Fruit fly (Drosophila melanogaster) whole organism, embryonic: ENCODE measurements around the gene CG46317.

ENCODE experiments used
- Asciz ChIP-seq: fragments of 200-800 bp; sonication (Bioruptor generic); optimal IDR thresholded peaks from 2 replicates; lab custom pipeline; 2017; ENCODE audit warnings: missing biosample characterization, mild to moderate bottlenecking, missing genetic modification characterization, missing genetic modification reagents
- Atf3 ChIP-seq: fragments of 200-800 bp; sonication (Bioruptor generic); optimal IDR thresholded peaks from 3 replicates; lab custom pipeline; 2016; ENCODE audit warnings: missing biosample characterization, missing genetic modification characterization
- Awh ChIP-seq: fragments of 200-800 bp; sonication (Bioruptor generic); IDR thresholded peaks from 2 replicates; pipeline ENCODE4, ENCODE4 v1.3.6; 2022; ENCODE audit warnings: missing biosample characterization, missing genetic modification characterization
- CG10209 ChIP-seq: fragments of 200-800 bp; sonication (Bioruptor generic); optimal IDR thresholded peaks from 3 replicates; lab custom pipeline; 2017; ENCODE audit warnings: missing biosample characterization, mild to moderate bottlenecking, missing genetic modification characterization, missing genetic modification reagents
- CG10654 ChIP-seq: fragments of 200-800 bp; sonication (Bioruptor generic); optimal IDR thresholded peaks from 2 replicates; lab custom pipeline; 2016; ENCODE audit warnings: missing biosample characterization, missing genetic modification characterization
- CG10959 ChIP-seq: fragments of 200-800 bp; sonication (Bioruptor generic); IDR thresholded peaks from 2 replicates; pipeline ENCODE4 v1.3.6; 2022; ENCODE audit warnings: missing biosample characterization, missing genetic modification characterization
- CG12071 ChIP-seq: fragments of 200-800 bp; sonication (Bioruptor generic); optimal IDR thresholded peaks from 3 replicates; lab custom pipeline; 2018; ENCODE audit warnings: missing biosample characterization, mild to moderate bottlenecking, missing genetic modification characterization
- CG15011 ChIP-seq: fragments of 200-800 bp; sonication (Bioruptor generic); optimal IDR thresholded peaks from 3 replicates; lab custom pipeline; 2018; ENCODE audit warnings: missing biosample characterization, mild to moderate bottlenecking, missing genetic modification characterization
- CG1602 ChIP-seq: fragments of 200-800 bp; sonication (Bioruptor generic); optimal IDR thresholded peaks from 3 replicates; lab custom pipeline; 2016; ENCODE audit warnings: missing biosample characterization, missing genetic modification characterization
- CG16863 ChIP-seq: fragments of 200-800 bp; sonication (Bioruptor generic); optimal IDR thresholded peaks from 3 replicates; lab custom pipeline; 2016; ENCODE audit warnings: missing biosample characterization, missing genetic modification characterization
- CG1832 ChIP-seq: fragments of 200-800 bp; sonication (Bioruptor generic); optimal IDR thresholded peaks from 2 replicates; lab custom pipeline; 2017; ENCODE audit warnings: missing biosample characterization, mild to moderate bottlenecking, missing genetic modification characterization, inconsistent platforms
- CG2129 ChIP-seq: fragments of 200-800 bp; sonication (Bioruptor generic); IDR thresholded peaks from 2 replicates; pipeline ENCODE4 v1.3.6; 2022; ENCODE audit warnings: missing biosample characterization, missing genetic modification characterization; ENCODE audit not compliant: partially characterized antibody
- CG30431 ChIP-seq: fragments of 200-800 bp; sonication (Bioruptor generic); optimal IDR thresholded peaks from 2 replicates; lab custom pipeline; 2017; ENCODE audit warnings: missing biosample characterization, missing genetic modification characterization
- CG31388 ChIP-seq: fragments of 200-800 bp; sonication (Bioruptor generic); optimal IDR thresholded peaks from 2 replicates; lab custom pipeline; 2016; ENCODE audit warnings: missing biosample characterization, missing genetic modification characterization
- CG34376 ChIP-seq: fragments of 200-800 bp; sonication (Bioruptor generic); optimal IDR thresholded peaks from 2 replicates; lab custom pipeline; 2018; ENCODE audit warnings: missing biosample characterization, mild to moderate bottlenecking, missing genetic modification characterization
- CG4854 ChIP-seq: fragments of 200-800 bp; sonication (Bioruptor generic); optimal IDR thresholded peaks from 2 replicates; lab custom pipeline; 2016; ENCODE audit warnings: missing biosample characterization, missing genetic modification characterization, inconsistent platforms
- CG6765 ChIP-seq: fragments of 200-800 bp; sonication (Bioruptor generic); optimal IDR thresholded peaks from 3 replicates; lab custom pipeline; 2017; ENCODE audit warnings: missing biosample characterization, mild to moderate bottlenecking, missing genetic modification characterization
- CG7745 ChIP-seq: fragments of 200-800 bp; sonication (Bioruptor generic); optimal IDR thresholded peaks from 2 replicates; lab custom pipeline; 2018; ENCODE audit warnings: missing biosample characterization, mild to moderate bottlenecking, missing genetic modification characterization, moderate library complexity
- CG8478 ChIP-seq: fragments of >200 bp; optimal IDR thresholded peaks from 2 replicates; lab custom pipeline; 2018
- D ChIP-seq, 2 experiments: fragments of 200-800 bp in 1 of 2; fragments of >200 bp in 1 of 2; sonication (Bioruptor generic) in 1 of 2; optimal IDR thresholded peaks; 2 replicates in 1 of 2; 3 replicates in 1 of 2; lab custom pipeline; 2017; ENCODE audit warnings: mild to moderate bottlenecking in 1 of 2, missing biosample characterization in 1 of 2, missing genetic modification characterization in 1 of 2, missing genetic modification reagents in 1 of 2
- Dll ChIP-seq: fragments of 200-800 bp; sonication (Bioruptor generic); IDR thresholded peaks from 4 replicates; pipeline ENCODE4 v1.3.6; 2022; ENCODE audit warnings: missing biosample characterization, missing genetic modification characterization; ENCODE audit not compliant: partially characterized antibody
- Hmx ChIP-seq: fragments of 200-800 bp; sonication (Bioruptor generic); optimal IDR thresholded peaks from 2 replicates; lab custom pipeline; 2016; ENCODE audit warnings: missing biosample characterization, missing genetic modification characterization
- Hr39 ChIP-seq: fragments of >200 bp; optimal IDR thresholded peaks from 2 replicates; lab custom pipeline; 2017
- Hr51 ChIP-seq, 2 experiments: fragments of 200-800 bp; sonication (Bioruptor generic); optimal IDR thresholded peaks; 2 replicates in 1 of 2; 3 replicates in 1 of 2; lab custom pipeline; 2016 to 2018; ENCODE audit warnings: missing biosample characterization in 2 of 2, missing genetic modification characterization in 2 of 2, mild to moderate bottlenecking in 1 of 2, moderate library complexity in 1 of 2
- NC2α ChIP-seq: fragments of 200-800 bp; sonication (Bioruptor generic); optimal IDR thresholded peaks from 2 replicates; lab custom pipeline; 2016; ENCODE audit warnings: missing biosample characterization, missing genetic modification characterization
- Ravus ChIP-seq: fragments of 200-800 bp; sonication (Bioruptor generic); IDR thresholded peaks from 2 replicates; pipeline ENCODE4 v1.3.6; 2022; ENCODE audit warnings: missing biosample characterization, missing genetic modification characterization
- Rx ChIP-seq: fragments of 200-800 bp; sonication (Bioruptor generic); IDR thresholded peaks from 2 replicates; pipeline ENCODE4 v1.3.6; 2022; ENCODE audit warnings: missing biosample characterization, missing genetic modification characterization
- Sox102F ChIP-seq: fragments of 200-800 bp; sonication (Bioruptor generic); optimal IDR thresholded peaks from 2 replicates; lab custom pipeline; 2018; ENCODE audit warnings: missing biosample characterization, mild to moderate bottlenecking, missing genetic modification characterization, moderate library complexity
- Sry-δ ChIP-seq: fragments of 200-800 bp; sonication (Bioruptor generic); optimal IDR thresholded peaks from 2 replicates; lab custom pipeline; 2016; ENCODE audit warnings: missing biosample characterization, missing genetic modification characterization
- ac ChIP-seq: fragments of 200-800 bp; sonication (Bioruptor generic); optimal IDR thresholded peaks from 3 replicates; lab custom pipeline; 2017; ENCODE audit warnings: missing biosample characterization, mild to moderate bottlenecking, missing genetic modification characterization
- ash1 ChIP-seq: fragments of 200-800 bp; sonication (Bioruptor generic); optimal IDR thresholded peaks from 2 replicates; lab custom pipeline; 2018; ENCODE audit warnings: missing biosample characterization, mild to moderate bottlenecking, missing genetic modification characterization
- bsh ChIP-seq, 2 experiments: fragments of 200-800 bp; sonication (Bioruptor generic); optimal IDR thresholded peaks; 2 replicates each; lab custom pipeline; 2017 to 2018; ENCODE audit warnings: mild to moderate bottlenecking in 2 of 2, missing biosample characterization in 2 of 2, missing genetic modification characterization in 2 of 2, moderate library complexity in 1 of 2
- cas ChIP-seq: fragments of 200-800 bp; sonication (Bioruptor generic); IDR thresholded peaks from 2 replicates; pipeline ENCODE4 v1.3.6; 2022; ENCODE audit warnings: missing biosample characterization, missing genetic modification characterization
- cg ChIP-seq: fragments of 200-800 bp; sonication (Bioruptor generic); optimal IDR thresholded peaks from 3 replicates; lab custom pipeline; 2019; ENCODE audit warnings: missing biosample characterization, mild to moderate bottlenecking, missing genetic modification characterization, moderate library complexity
- crp ChIP-seq, 2 experiments: fragments of 200-800 bp; sonication (Bioruptor generic); optimal IDR thresholded peaks; 2 replicates in 1 of 2; 3 replicates in 1 of 2; lab custom pipeline; 2017; ENCODE audit warnings: missing biosample characterization in 2 of 2, missing genetic modification characterization in 2 of 2, mild to moderate bottlenecking in 1 of 2, moderate library complexity in 1 of 2
- eve ChIP-seq, 2 experiments: fragments of >200 bp; optimal IDR thresholded peaks; 2 replicates each; lab custom pipeline; 2017; ENCODE audit warnings: missing biosample characterization in 2 of 2, missing genetic modification characterization in 2 of 2
- grau ChIP-seq: fragments of 200-800 bp; optimal IDR thresholded peaks from 3 replicates; lab custom pipeline; 2019; ENCODE audit warnings: missing biosample characterization, mild to moderate bottlenecking, missing genetic modification characterization, moderate library complexity
- hkb ChIP-seq, 2 experiments: fragments of 200-800 bp in 1 of 2; fragments of >200 bp in 1 of 2; sonication (Bioruptor generic) in 1 of 2; IDR thresholded peaks in 1 of 2; optimal IDR thresholded peaks in 1 of 2; 2 replicates each; pipeline versions ENCODE4 v1.3.6 to Lab custom; 2017 to 2022; ENCODE audit warnings: missing biosample characterization in 1 of 2, missing genetic modification characterization in 1 of 2
- kni ChIP-seq: fragments of 200-800 bp; sonication (Bioruptor generic); optimal IDR thresholded peaks from 3 replicates; lab custom pipeline; 2017; ENCODE audit warnings: mild to moderate bottlenecking, missing biosample characterization, missing genetic modification reagents, missing genetic modification characterization
- lola ChIP-seq, 3 experiments: fragments of >200 bp in 2 of 3; fragments of 200-800 bp in 1 of 3; sonication (Bioruptor generic) in 1 of 3; optimal IDR thresholded peaks; 2 replicates each; lab custom pipeline; 2017 to 2019; ENCODE audit warnings: missing biosample characterization in 3 of 3, missing genetic modification characterization in 3 of 3, mild to moderate bottlenecking in 1 of 3, moderate library complexity in 1 of 3
- oc ChIP-seq: fragments of 200-800 bp; sonication (Bioruptor generic); optimal IDR thresholded peaks from 2 replicates; lab custom pipeline; 2018; ENCODE audit warnings: missing biosample characterization, mild to moderate bottlenecking, missing genetic modification characterization, moderate library complexity
- pho ChIP-seq: fragments of 200-800 bp; sonication (Bioruptor generic); optimal IDR thresholded peaks from 2 replicates; lab custom pipeline; 2016; ENCODE audit warnings: missing biosample characterization, missing genetic modification characterization
- salm ChIP-seq: fragments of 200-800 bp; sonication (Bioruptor generic); optimal IDR thresholded peaks from 2 replicates; lab custom pipeline; 2018; ENCODE audit warnings: missing biosample characterization, mild to moderate bottlenecking, missing genetic modification characterization
- scrt ChIP-seq: fragments of 200-800 bp; sonication (Bioruptor generic); optimal IDR thresholded peaks from 2 replicates; lab custom pipeline; 2018; ENCODE audit warnings: missing biosample characterization, mild to moderate bottlenecking, missing genetic modification characterization, moderate library complexity
- seq ChIP-seq: fragments of 200-800 bp; sonication (Bioruptor generic); IDR thresholded peaks from 2 replicates; pipeline ENCODE4 v1.3.6; 2022; ENCODE audit warnings: missing biosample characterization, missing genetic modification characterization
- slp2 ChIP-seq: fragments of 200-800 bp; sonication (Bioruptor generic); optimal IDR thresholded peaks from 2 replicates; lab custom pipeline; 2016; ENCODE audit warnings: missing biosample characterization, missing genetic modification characterization
- sob ChIP-seq: fragments of 200-800 bp; sonication (Bioruptor generic); IDR thresholded peaks from 2 replicates; pipeline ENCODE4 v1.3.6; 2022; ENCODE audit warnings: missing biosample characterization, missing genetic modification characterization
- ssp ChIP-seq: fragments of 200-800 bp; sonication (Bioruptor generic); IDR thresholded peaks from 2 replicates; pipeline ENCODE4 v1.3.6; 2022; ENCODE audit warnings: missing biosample characterization, missing genetic modification characterization
- tin ChIP-seq: fragments of 200-800 bp; sonication (Bioruptor generic); optimal IDR thresholded peaks from 3 replicates; lab custom pipeline; 2016; ENCODE audit warnings: missing biosample characterization, missing genetic modification characterization

CG46317 gene

DNA sequence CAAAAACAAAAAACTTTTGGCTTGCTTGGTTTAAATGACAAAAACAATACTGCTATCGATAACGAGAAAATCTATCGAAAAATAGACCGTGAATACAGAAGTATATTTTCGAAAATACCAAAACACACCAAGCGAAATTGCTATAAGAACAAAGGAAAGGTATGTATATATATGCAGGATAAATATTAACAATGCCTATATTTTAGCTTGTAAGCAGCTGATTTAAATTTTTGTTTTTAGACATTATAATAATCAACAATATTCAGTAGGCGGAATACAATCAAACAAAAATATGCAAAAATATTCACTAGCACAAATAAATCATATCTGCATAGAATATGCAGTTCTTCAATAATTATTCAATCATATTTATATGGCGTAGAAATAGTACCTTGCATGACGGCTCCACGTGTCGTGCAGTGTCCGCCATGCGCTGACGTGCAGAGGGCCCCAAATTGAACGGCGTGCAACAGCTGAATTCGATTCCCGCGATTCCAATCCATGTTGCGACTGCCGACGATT lies 23.1 kb upstream of the CG46317 start, which contains the start of the genes Fbxl4 and Dus2 (continued):
- no peak for TF ChIP-seq CG7745
- peak; percentile 63 for TF ChIP-seq NC2α (GFP tag; lab: Kevin White, UChicago)
- TF ChIP-seq ac (GFP tag; lab: Kevin White, UChicago): peak; percentile 45
- TF ChIP-seq CG10654 (GFP tag; lab: Kevin White, UChicago): peak; percentile 90
- no peak for TF ChIP-seq CG2129 (GFP tag; lab: Robert Waterston, UW)
- TF ChIP-seq CG31388 (GFP tag; lab: Kevin White, UChicago): peak; percentile 78
- no peak for TF ChIP-seq CG8478 (lab: Kevin White, UChicago)
- peak; percentile 94 for TF ChIP-seq CG1602 (GFP tag; lab: Kevin White, UChicago)
- peak in 1 of 3 experiments; percentile 95 for TF ChIP-seq lola (GFP tag; optimal IDR thresholded peaks at IDR 0.05; lab: Kevin White, UChicago)
- no peak for TF ChIP-seq CG1832
- TF ChIP-seq Sry-δ (GFP tag; lab: Kevin White, UChicago): peak; percentile 66
- no peak for TF ChIP-seq D (optimal IDR thresholded peaks at IDR 0.05; lab: Kevin White, UChicago)
- peak; percentile 87 for TF ChIP-seq D (GFP tag; optimal IDR thresholded peaks at IDR 0.05; lab: Kevin White, UChicago)
- TF ChIP-seq eve (GFP tag; optimal IDR thresholded peaks at IDR 0.05; lab: Kevin White, UChicago): no peak
- TF ChIP-seq bsh (GFP tag; optimal IDR thresholded peaks at IDR 0.05; lab: Kevin White, UChicago): peak; percentile 33 to 91
- peak; percentile 91 for TF ChIP-seq Sox102F (GFP tag; lab: Kevin White, UChicago)
- TF ChIP-seq CG30431 (GFP tag; lab: Kevin White, UChicago): peak; percentile 92
- peak; percentile 74 for TF ChIP-seq kni (GFP tag; lab: Kevin White, UChicago)
- peak; percentile 79 for TF ChIP-seq cas
- peak; percentile 90 for TF ChIP-seq Atf3 (GFP tag; lab: Kevin White, UChicago)
- peak; percentile 88 to 89 for TF ChIP-seq Hr51 (GFP tag; optimal IDR thresholded peaks at IDR 0.05; lab: Kevin White, UChicago)
- TF ChIP-seq scrt (GFP tag; lab: Kevin White, UChicago): peak; percentile 89
- peak; percentile 85 for TF ChIP-seq CG15011 (GFP tag; lab: Kevin White, UChicago)
- TF ChIP-seq CG6765 (GFP tag; lab: Kevin White, UChicago): peak; percentile 85
- peak; percentile 97 for TF ChIP-seq tin (GFP tag; lab: Kevin White, UChicago)
- peak; percentile 7 to 77 for TF ChIP-seq crp (GFP tag; optimal IDR thresholded peaks at IDR 0.05; lab: Kevin White, UChicago)
- peak; percentile 89 for TF ChIP-seq CG4854
- TF ChIP-seq CG10209 (GFP tag; lab: Kevin White, UChicago): peak; percentile 92
- TF ChIP-seq Awh (GFP tag; lab: Robert Waterston, UW): peak; percentile 83
- TF ChIP-seq Dll: 0 out of 4 replicates have a peak, but pooled peaks have one; percentile 61
- TF ChIP-seq Hr39 (lab: Kevin White, UChicago): no peak
- peak; percentile 85 for TF ChIP-seq ssp
- peak; percentile 77 for TF ChIP-seq CG12071
- TF ChIP-seq Hmx (GFP tag; lab: Kevin White, UChicago): peak; percentile 84
- peak; percentile 72 for TF ChIP-seq Ravus (GFP tag; lab: Robert Waterston, UW)
- peak; percentile 3 for TF ChIP-seq ash1
- TF ChIP-seq pho (GFP tag; lab: Kevin White, UChicago): peak; percentile 94
- TF ChIP-seq Rx: peak; percentile 89
- peak; percentile 87 for TF ChIP-seq seq (GFP tag; lab: Robert Waterston, UW)
- TF ChIP-seq cg (GFP tag; lab: Kevin White, UChicago): no peak
- peak; percentile 88 for TF ChIP-seq slp2
- peak; percentile 87 for TF ChIP-seq CG34376 (GFP tag; lab: Kevin White, UChicago)
- TF ChIP-seq sob: peak; percentile 93
- peak; percentile 90 for TF ChIP-seq hkb (optimal IDR thresholded peaks at IDR 0.05; lab: Kevin White, UChicago)
- TF ChIP-seq hkb (GFP tag; IDR thresholded peaks at IDR 0.05; lab: Robert Waterston, UW): peak; percentile 89
- TF ChIP-seq CG16863: peak; percentile 91
- peak; percentile 94 for TF ChIP-seq CG10959 (GFP tag; lab: Robert Waterston, UW)
- peak; percentile 90 for TF ChIP-seq grau (tag; lab: Kevin White, UChicago)
- TF ChIP-seq Asciz (GFP tag; lab: Kevin White, UChicago): peak; percentile 76
- peak; percentile 69 for TF ChIP-seq salm (tag; lab: Kevin White, UChicago)
- peak; percentile 63 for TF ChIP-seq oc
